Worm (Caenorhabditis elegans): ENCODE results near the gene B0280.17.

The B0280.17 gene

DNA sequence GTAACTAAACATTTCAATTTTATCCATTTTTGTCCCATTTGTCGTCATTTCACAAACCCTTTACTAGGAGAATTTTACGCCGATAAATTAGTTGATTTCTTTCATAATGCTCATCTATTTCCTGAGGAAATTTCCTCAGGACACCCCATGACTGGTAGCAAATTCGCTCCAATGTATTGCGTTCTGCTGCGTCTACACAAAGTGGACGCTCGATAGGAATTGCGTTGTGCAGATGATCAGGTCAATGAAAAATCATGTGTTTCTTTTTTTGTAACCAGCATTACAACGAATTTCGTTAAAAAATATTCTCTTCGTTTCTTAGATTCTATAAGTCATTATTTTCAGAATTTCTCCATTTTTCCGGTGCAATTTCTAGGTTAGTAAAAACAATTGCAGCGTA is 45.9 kb upstream of the B0280.17 start, which contains the start of gene epg-4 (continued):
- TF ChIP-seq unc-62 (GFP tag; optimal IDR thresholded peaks at IDR 0.05 in 1 of 2), result no peak
- TF ChIP-seq unc-62 (tag; optimal IDR thresholded peaks at IDR 0.05), result no peak
- TF ChIP-seq mep-1 (tag; optimal IDR thresholded peaks at IDR 0.05), result peak; percentile 63
- TF ChIP-seq egl-27 (tag; optimal IDR thresholded peaks at IDR 0.05), result no peak
- no peak for TF ChIP-seq ceh-20 (GFP tag; IDR thresholded peaks at IDR 0.05)
- TF ChIP-seq pqm-1 (tag; optimal IDR thresholded peaks at IDR 0.05), result peak; percentile 4
- TF ChIP-seq cey-2 (tag; optimal IDR thresholded peaks at IDR 0.05; ENCODE audit: borderline replicate concordance, insufficient read depth), result no peak
- peak; percentile 75 for TF ChIP-seq lin-38 (GFP tag; IDR thresholded peaks at IDR 0.05)
- TF ChIP-seq fkh-10 (GFP tag; optimal IDR thresholded peaks at IDR 0.05), result no peak
- no peak for TF ChIP-seq nhr-237 (tag; optimal IDR thresholded peaks at IDR 0.05)
- no peak for TF ChIP-seq Y75B8A.6 (GFP tag; IDR thresholded peaks at IDR 0.05)
- peak; percentile 33 for TF ChIP-seq dve-1 (tag; optimal IDR thresholded peaks at IDR 0.05; ENCODE audit: insufficient read depth)

DNA sequence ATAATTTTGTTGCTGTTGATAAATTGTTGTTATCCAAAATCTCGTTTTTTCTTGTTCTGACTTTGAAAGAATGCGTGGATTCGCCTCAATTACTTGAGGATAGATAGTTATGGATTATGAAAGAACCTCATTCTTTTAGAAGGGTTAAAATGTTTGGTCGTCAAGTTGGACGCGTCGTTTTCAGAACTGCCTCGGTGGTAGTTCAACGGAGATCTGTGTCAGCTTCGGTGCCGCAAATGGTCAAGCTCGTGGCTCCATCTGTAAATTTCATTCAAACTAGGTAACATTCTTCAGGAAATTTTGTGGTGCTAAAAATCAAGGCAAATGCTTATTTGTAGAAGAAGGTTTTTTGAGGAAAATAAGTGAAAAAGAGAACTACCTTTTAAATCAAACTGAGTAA is 44.7 kb upstream of the B0280.17 start, which contains the start of gene ndab-2:
Gene ndab-2 (plus strand): TSS at position 140 of the 400 bp plus-strand sequence.
- TF ChIP-seq mes-2 (tag; optimal IDR thresholded peaks at IDR 0.05; ENCODE audit: poor library complexity, severe bottlenecking) (peak; percentile 34), madf-5 (GFP tag; IDR thresholded peaks at IDR 0.05) (0 out of 4 replicates have a peak, but pooled peaks have one; percentile 23 to 55), dmd-9 (GFP tag; IDR thresholded peaks at IDR 0.05) (no peak), Y105C5A.15 (GFP tag; IDR thresholded peaks at IDR 0.05) (peak; percentile 69; the same call in 1 of the 2 replicates), ceh-32 (tag; optimal IDR thresholded peaks at IDR 0.05; ENCODE audit: poor library complexity) (no peak), ctbp-1 (GFP tag; IDR thresholded peaks at IDR 0.05) (0 out of 2 replicates have a peak, but pooled peaks have one; percentile 39), unc-62 (GFP tag; optimal IDR thresholded peaks at IDR 0.05 in 1 of 2) (peak in 1 of 2 experiments; percentile 17), unc-62 (tag; optimal IDR thresholded peaks at IDR 0.05) (no peak), zip-11 (GFP tag; IDR thresholded peaks at IDR 0.05) (no peak), nhr-111 (GFP tag; optimal IDR thresholded peaks at IDR 0.05) (no peak), unc-39 (tag; optimal IDR thresholded peaks at IDR 0.05) (no peak), lin-38 (GFP tag; IDR thresholded peaks at IDR 0.05) (peak; percentile 53), arid-1 (GFP tag; conservative IDR thresholded peaks at IDR 0.05) (no peak), mxl-3 (GFP tag; optimal IDR thresholded peaks at IDR 0.05) (no peak), spr-1 (tag; optimal IDR thresholded peaks at IDR 0.05) (no peak), lin-39 (tag; optimal IDR thresholded peaks at IDR 0.05) (no peak), egl-43 (GFP tag; IDR thresholded peaks at IDR 0.05) (peak; percentile 67; the same call in 1 of the 2 replicates), ceh-82 (tag; optimal IDR thresholded peaks at IDR 0.05) (no peak), pha-4 (GFP tag; IDR thresholded peaks at IDR 0.05) (peak; percentile 52), pha-4 (tag; optimal IDR thresholded peaks at IDR 0.05) (no peak), ztf-11 (tag; optimal IDR thresholded peaks at IDR 0.05) (no peak), zfp-2 (tag; optimal IDR thresholded peaks at IDR 0.05) (no peak), ceh-20 (GFP tag; IDR thresholded peaks at IDR 0.05) (no peak), daf-19 (GFP tag; conservative IDR thresholded peaks at IDR 0.05) (no peak), lsy-2 (tag; optimal IDR thresholded peaks at IDR 0.05) (peak in 1 of 2 experiments; percentile 14), fos-1 (tag; optimal IDR thresholded peaks at IDR 0.05) (no peak), lin-1 (GFP tag; IDR thresholded peaks at IDR 0.05) (no peak), dmd-8 (GFP tag; IDR thresholded peaks at IDR 0.05) (no peak), Y48G9A.11 (GFP tag; IDR thresholded peaks at IDR 0.05) (peak; percentile 51; the same call in 1 of the 2 replicates), ama-1 (optimal IDR thresholded peaks at IDR 0.05) (peak; percentile 82), snpc-1.2 (GFP tag; IDR thresholded peaks at IDR 0.05) (peak; percentile 56; the same call in 1 of the 2 replicates), tag-97 (GFP tag; IDR thresholded peaks at IDR 0.05) (no peak)
